Fruit fly (Drosophila melanogaster) whole organism, wandering third instar larva: ENCODE results near the gene RpL3.

Source experiments
- Abd-B ChIP-seq: fragments of >200 bp; optimal IDR thresholded peaks from 2 replicates; lab custom pipeline; 2017; ENCODE audit warnings: missing biosample characterization, missing genetic modification characterization
- CG32264 ChIP-seq: fragments of 200-800 bp; sonication (Bioruptor generic); optimal IDR thresholded peaks from 2 replicates; lab custom pipeline; 2016; ENCODE audit warnings: missing biosample characterization, missing genetic modification characterization
- Dfd ChIP-seq: fragments of >200 bp; optimal IDR thresholded peaks from 2 replicates; lab custom pipeline; 2017; ENCODE audit warnings: missing biosample characterization, missing genetic modification characterization
- Dif ChIP-seq: fragments of 200-275, 200-300 bp; sonication (Bioruptor generic); optimal IDR thresholded peaks from 2 replicates; lab custom pipeline; 2018; ENCODE audit warnings: missing biosample characterization, missing genetic modification characterization; ENCODE audit not compliant: partially characterized antibody
- HLH106 ChIP-seq: fragments of 200-800 bp; optimal IDR thresholded peaks from 3 replicates; lab custom pipeline; 2019; ENCODE audit warnings: missing biosample characterization, mild to moderate bottlenecking, missing genetic modification characterization, moderate library complexity
- Hr83 ChIP-seq: fragments of 200-300 bp; sonication (Bioruptor generic); optimal IDR thresholded peaks from 2 replicates; lab custom pipeline; 2016; ENCODE audit warnings: missing biosample characterization, mild to moderate bottlenecking, missing genetic modification characterization, moderate library complexity; ENCODE audit not compliant: poor library complexity, severe bottlenecking
- Jra ChIP-seq: sonication (Bioruptor generic); optimal IDR thresholded peaks from 2 replicates; lab custom pipeline; 2016; ENCODE audit warnings: missing biosample characterization, missing genetic modification characterization
- Mio ChIP-seq: sonication (Bioruptor generic); optimal IDR thresholded peaks from 2 replicates; lab custom pipeline; 2016; ENCODE audit warnings: missing biosample characterization, missing genetic modification characterization
- Myc ChIP-seq: fragments of >200 bp; optimal IDR thresholded peaks from 2 replicates; lab custom pipeline; 2017
- OdsH ChIP-seq: fragments of 200-800 bp; sonication (Bioruptor generic); optimal IDR thresholded peaks from 2 replicates; lab custom pipeline; 2016; ENCODE audit warnings: missing biosample characterization, mild to moderate bottlenecking, missing genetic modification characterization
- Rel ChIP-seq, 2 experiments: fragments of 200-800 bp; sonication (Bioruptor generic) in 1 of 2; optimal IDR thresholded peaks; 2 replicates in 1 of 2; 3 replicates in 1 of 2; lab custom pipeline; 2016 to 2019; ENCODE audit warnings: mild to moderate bottlenecking in 2 of 2, missing biosample characterization in 2 of 2, missing genetic modification characterization in 2 of 2, moderate library complexity in 1 of 2
- Sp1 ChIP-seq: fragments of 200-800 bp; sonication (Bioruptor generic); optimal IDR thresholded peaks from 3 replicates; lab custom pipeline; 2019; ENCODE audit warnings: missing biosample characterization, mild to moderate bottlenecking, missing genetic modification characterization, moderate library complexity
- Vsx2 ChIP-seq: fragments of 200-300, 225-300 bp; sonication (Bioruptor generic); optimal IDR thresholded peaks from 2 replicates; lab custom pipeline; 2018; ENCODE audit warnings: missing biosample characterization, missing genetic modification characterization; ENCODE audit not compliant: partially characterized antibody
- br ChIP-seq: fragments of 200-800 bp; sonication (Bioruptor generic); optimal IDR thresholded peaks from 2 replicates; lab custom pipeline; 2016; ENCODE audit warnings: missing biosample characterization, missing genetic modification characterization
- brk ChIP-seq: fragments of 200-800 bp; sonication (Bioruptor generic); optimal IDR thresholded peaks from 2 replicates; lab custom pipeline; 2016; ENCODE audit warnings: missing biosample characterization, mild to moderate bottlenecking, missing genetic modification characterization
- dl ChIP-seq, 2 experiments: fragments of 175-275, 200-275 bp in 1 of 2; fragments of 200-275 bp in 1 of 2; sonication (Bioruptor generic); optimal IDR thresholded peaks; lab custom pipeline; 2018; ENCODE audit warnings: mild to moderate bottlenecking in 2 of 2, missing biosample characterization in 2 of 2, missing genetic modification characterization in 2 of 2, moderate library complexity in 2 of 2; ENCODE audit not compliant: partially characterized antibody in 2 of 2, insufficient read depth in 1 of 2
- dmrt93B ChIP-seq: fragments of 200-800 bp; sonication (Bioruptor generic); optimal IDR thresholded peaks from 2 replicates; lab custom pipeline; 2018; ENCODE audit warnings: missing biosample characterization, mild to moderate bottlenecking, missing genetic modification characterization
- dsf ChIP-seq: sonication (Bioruptor generic); optimal IDR thresholded peaks from 2 replicates; lab custom pipeline; 2016; ENCODE audit warnings: missing biosample characterization, missing genetic modification characterization, borderline replicate concordance
- ey ChIP-seq: fragments of 200-800 bp; sonication (Bioruptor generic); optimal IDR thresholded peaks from 2 replicates; lab custom pipeline; 2016; ENCODE audit warnings: missing biosample characterization, missing genetic modification characterization
- fru ChIP-seq: fragments of 200-800 bp; sonication (Bioruptor generic); optimal IDR thresholded peaks from 3 replicates; lab custom pipeline; 2016; ENCODE audit warnings: missing biosample characterization, mild to moderate bottlenecking, missing genetic modification characterization
- h ChIP-seq: fragments of 200-800 bp; sonication (Bioruptor generic); optimal IDR thresholded peaks from 3 replicates; lab custom pipeline; 2016; ENCODE audit warnings: missing biosample characterization, mild to moderate bottlenecking, missing genetic modification characterization
- jim ChIP-seq: fragments of 175-275, 200-325 bp; sonication (Bioruptor generic); optimal IDR thresholded peaks from 2 replicates; lab custom pipeline; 2016; ENCODE audit warnings: missing biosample characterization, mild to moderate bottlenecking, missing genetic modification characterization
- lola ChIP-seq: fragments of >200 bp; optimal IDR thresholded peaks from 2 replicates; lab custom pipeline; 2017; ENCODE audit warnings: missing biosample characterization, missing genetic modification characterization
- pan ChIP-seq: fragments of >200 bp; optimal IDR thresholded peaks from 2 replicates; lab custom pipeline; 2017
- rgr ChIP-seq: fragments of 200-800 bp; sonication (Bioruptor generic); optimal IDR thresholded peaks from 3 replicates; lab custom pipeline; 2016; ENCODE audit warnings: missing biosample characterization, mild to moderate bottlenecking, missing genetic modification characterization
- sage ChIP-seq: fragments of 200-800 bp; sonication (Bioruptor generic); optimal IDR thresholded peaks from 2 replicates; lab custom pipeline; 2016; ENCODE audit warnings: missing biosample characterization, mild to moderate bottlenecking, missing genetic modification characterization
- sv ChIP-seq: fragments of 200-800 bp; sonication (Bioruptor generic); optimal IDR thresholded peaks from 3 replicates; lab custom pipeline; 2016; ENCODE audit warnings: missing biosample characterization, missing genetic modification characterization
- tai ChIP-seq: sonication (Bioruptor generic); optimal IDR thresholded peaks from 2 replicates; lab custom pipeline; 2016; ENCODE audit warnings: missing biosample characterization, missing genetic modification characterization
- usp ChIP-seq: fragments of >200 bp; optimal IDR thresholded peaks from 2 replicates; lab custom pipeline; 2017; ENCODE audit warnings: missing biosample characterization, missing genetic modification characterization
- woc ChIP-seq: sonication (Bioruptor generic); optimal IDR thresholded peaks from 2 replicates; lab custom pipeline; 2016; ENCODE audit warnings: missing biosample characterization, mild to moderate bottlenecking, missing genetic modification characterization

RpL3 gene

DNA sequence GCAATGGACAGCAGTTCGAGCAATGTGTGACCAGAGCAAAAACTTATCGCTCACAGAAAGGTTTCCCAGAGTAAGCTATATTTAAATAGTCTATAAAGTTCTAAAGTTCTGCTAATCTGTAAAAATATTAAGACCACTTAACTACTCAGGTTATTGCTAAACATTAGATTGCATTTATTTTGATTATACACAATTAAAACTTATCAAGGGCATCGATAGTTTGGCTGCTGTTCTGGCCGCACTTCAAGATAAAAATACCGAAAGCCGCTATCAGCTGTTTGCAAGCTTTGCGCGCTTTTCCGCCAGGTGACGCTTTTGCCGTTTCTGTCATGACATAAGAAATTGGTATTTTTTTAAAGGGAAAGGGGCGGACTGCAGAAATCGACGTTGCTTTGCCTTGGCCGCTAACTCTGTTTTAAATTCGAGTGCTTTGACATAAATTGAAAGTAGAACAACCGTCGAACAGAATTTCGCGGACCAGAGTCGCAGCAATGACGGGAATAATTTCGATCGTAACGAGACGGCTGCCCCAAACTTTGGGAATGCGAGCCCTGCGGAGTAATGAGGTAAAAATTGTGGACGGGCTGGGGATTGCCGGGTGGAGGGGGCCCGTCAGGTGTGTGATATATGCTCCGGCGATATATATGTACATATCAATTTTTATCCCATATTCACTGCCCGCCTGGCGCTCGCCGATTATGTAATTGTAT lies 22.4 kb downstream of the RpL3 start, which contains the start of the genes CG17734 and CG5214:
Gene CG17734, minus strand, starts transcription at position 49 of the 710 bp plus-strand sequence.
Gene CG5214, plus strand, starts transcription at position 352 of the 710 bp plus-strand sequence.
- TF ChIP-seq sv (GFP tag; lab: Kevin White, UChicago) (peak; percentile 26), CG32264 (GFP tag; lab: Kevin White, UChicago) (peak; percentile 28), rgr (peak; percentile 37), Myc (peak; percentile 73), Dif (no peak), dsf (peak; percentile 24), Jra (GFP tag; lab: Kevin White, UChicago) (peak; percentile 40), OdsH (GFP tag; lab: Kevin White, UChicago) (no peak), h (peak; percentile 46), Sp1 (GFP tag; lab: Kevin White, UChicago) (peak; percentile 32), tai (no peak), Hr83 (GFP tag; lab: Kevin White, UChicago) (peak; percentile 65), fru (GFP tag; lab: Kevin White, UChicago) (peak; percentile 49)

DNA sequence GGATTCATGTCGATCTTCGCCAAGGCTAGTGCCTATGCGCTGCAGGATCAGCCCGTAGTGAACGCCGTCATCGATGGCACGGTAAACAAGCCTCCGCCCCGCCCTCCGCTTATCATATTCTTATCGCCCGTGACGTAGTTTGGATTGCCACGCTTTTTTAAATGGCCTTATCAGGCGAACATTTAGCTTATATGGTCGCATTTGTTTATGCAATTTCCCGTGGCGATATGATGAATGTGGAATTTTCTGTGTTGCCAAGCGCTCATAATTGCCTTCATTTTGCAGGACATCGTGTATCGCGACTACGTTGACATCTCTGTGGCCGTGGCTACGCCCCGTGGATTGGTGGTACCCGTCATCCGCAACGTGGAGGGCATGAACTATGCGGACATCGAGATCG lies 24.1 kb downstream of the RpL3 start:
- TF ChIP-seq usp (GFP tag; lab: Kevin White, UChicago) (no peak), sv (GFP tag; lab: Kevin White, UChicago) (no peak), rgr (no peak)

DNA sequence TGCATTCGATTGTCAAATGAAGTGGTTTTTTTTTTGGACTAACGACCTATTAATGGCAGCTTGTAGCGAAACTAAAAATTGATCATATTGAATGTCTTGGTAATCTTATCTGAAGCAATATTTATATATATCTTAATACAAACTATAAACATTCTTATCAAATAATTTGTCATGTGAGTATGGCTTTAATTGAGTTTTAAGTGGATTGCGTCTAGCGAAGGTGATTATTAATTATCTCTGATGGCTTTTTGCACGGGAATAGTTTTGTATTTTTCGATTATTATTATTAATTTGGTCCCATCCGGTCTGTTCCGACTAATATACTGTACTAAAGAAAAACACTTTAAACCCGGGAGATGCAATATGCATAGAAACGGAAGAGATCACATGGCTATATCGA lies 25.2 kb downstream of the RpL3 start:
- TF ChIP-seq Sp1 (GFP tag; lab: Kevin White, UChicago), result no peak

DNA sequence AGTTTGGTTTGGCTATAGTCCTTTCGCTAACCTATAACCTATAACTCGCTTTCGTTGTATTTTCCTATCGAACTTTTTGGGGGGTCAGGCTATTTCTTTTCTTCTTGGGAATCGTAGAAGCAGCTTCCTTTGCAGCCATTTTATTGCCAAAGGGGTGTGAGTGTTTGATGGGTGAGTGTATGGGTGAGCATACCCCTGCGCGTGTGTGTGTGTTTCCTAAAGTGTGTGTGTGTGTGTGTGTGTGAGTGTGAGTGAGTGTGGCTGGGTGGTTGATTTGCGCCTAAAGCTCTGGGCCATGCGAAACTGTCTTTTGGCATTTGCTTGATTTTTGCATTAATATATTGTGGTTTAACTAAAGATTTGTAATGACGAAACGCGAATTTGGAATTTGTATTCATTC lies 32.1 kb downstream of the RpL3 start:
- TF ChIP-seq CG32264 (GFP tag; lab: Kevin White, UChicago), result no peak
- peak; percentile 66 for TF ChIP-seq Dfd (GFP tag; lab: Kevin White, UChicago)

DNA sequence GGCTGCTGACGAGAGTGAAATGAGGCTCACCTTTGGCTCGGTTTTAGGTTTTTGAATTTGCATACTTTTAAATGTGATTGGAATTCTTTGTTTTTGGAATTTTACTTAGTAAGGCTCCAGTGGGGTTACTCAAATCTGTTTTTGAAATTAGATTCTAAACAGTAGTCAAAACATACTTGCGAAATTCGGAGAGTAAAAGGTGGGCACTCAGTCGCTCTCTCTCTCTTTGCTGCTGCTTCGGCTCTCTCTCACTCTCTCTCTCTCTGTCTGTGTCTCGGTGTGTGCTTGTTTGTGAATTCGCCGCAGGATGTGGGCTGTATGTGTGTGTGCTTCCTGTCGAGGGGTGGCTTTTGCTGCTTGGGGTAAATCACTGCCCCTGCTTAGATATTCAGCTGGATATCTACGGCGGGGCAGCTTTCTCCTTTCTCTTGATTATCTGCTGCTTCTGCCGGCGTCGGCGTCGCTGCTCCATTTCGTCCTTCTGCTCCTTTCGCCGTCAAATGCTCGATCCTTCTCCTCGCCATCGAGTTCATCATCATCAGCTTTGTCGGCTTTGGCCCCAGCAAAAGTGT lies 32.8 kb downstream of the RpL3 start:
- TF ChIP-seq h (no peak), brk (no peak), pan (no peak), dmrt93B (no peak), Dif (peak; percentile 24), br (GFP tag; lab: Kevin White, UChicago) (no peak), jim (GFP tag; lab: Kevin White, UChicago) (no peak), Hr83 (GFP tag; lab: Kevin White, UChicago) (no peak)
- TF ChIP-seq, all 38 proteins: peak for 1

DNA sequence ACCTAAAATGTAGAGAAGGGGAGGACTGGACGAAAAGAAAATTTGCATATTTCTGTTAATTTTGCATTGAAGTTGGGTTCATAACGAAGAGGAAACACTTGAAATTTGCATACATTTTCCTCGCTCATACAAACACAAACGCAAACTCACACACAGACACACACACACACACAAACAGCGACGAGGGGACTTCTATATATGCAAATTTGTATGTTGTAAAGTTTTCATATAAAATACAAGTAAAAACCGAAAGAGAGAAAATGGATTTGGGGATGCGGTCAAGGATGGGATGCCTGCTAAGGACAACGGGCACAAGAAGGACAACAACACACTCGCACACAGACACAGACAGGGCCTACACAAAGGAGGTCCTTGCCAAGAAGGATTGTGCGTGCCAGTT lies 35.8 kb downstream of the RpL3 start:
- TF ChIP-seq h (no peak), rgr (no peak), dmrt93B (no peak), fru (GFP tag; lab: Kevin White, UChicago) (no peak), HLH106 (no peak), brk (no peak), ey (GFP tag; lab: Kevin White, UChicago) (no peak), OdsH (GFP tag; lab: Kevin White, UChicago) (no peak), lola (GFP tag; lab: Kevin White, UChicago) (no peak), Rel (GFP tag; optimal IDR thresholded peaks at IDR 0.05; lab: Kevin White, UChicago) (no peak), Rel (tag; optimal IDR thresholded peaks at IDR 0.05; lab: Kevin White, UChicago) (no peak), woc (GFP tag; lab: Kevin White, UChicago) (no peak), sage (no peak), dl (GFP tag; optimal IDR thresholded peaks at IDR 0.05; lab: Kevin White, UChicago; ENCODE audit: insufficient read depth in 1 of 2, partially characterized antibody in 2 of 2) (no peak), Abd-B (GFP tag; lab: Kevin White, UChicago) (no peak), Mio (GFP tag; lab: Kevin White, UChicago) (no peak), Vsx2 (no peak), Sp1 (GFP tag; lab: Kevin White, UChicago) (no peak)
